Worm (Caenorhabditis elegans): ENCODE results near the gene sqv-4.

- TF ChIP-seq ref-1 (GFP tag; conservative IDR thresholded peaks at IDR 0.05) (no peak), flt-1 (GFP tag; IDR thresholded peaks at IDR 0.05) (no peak), klf-2 (GFP tag; conservative IDR thresholded peaks at IDR 0.05) (no peak), tab-1 (GFP tag; IDR thresholded peaks at IDR 0.05) (no peak)
These were observed 3.0 kb upstream of the sqv-4 start for ce11 chrV:10664271-10664670.

Measured in whole organism, midembryonic.